Fruit fly (Drosophila melanogaster): ENCODE data around the gene CG43348.
A peak's percentile ranks its signal among the peaks of the same experiment; 100 is the strongest.

CG43348 gene

DNA sequence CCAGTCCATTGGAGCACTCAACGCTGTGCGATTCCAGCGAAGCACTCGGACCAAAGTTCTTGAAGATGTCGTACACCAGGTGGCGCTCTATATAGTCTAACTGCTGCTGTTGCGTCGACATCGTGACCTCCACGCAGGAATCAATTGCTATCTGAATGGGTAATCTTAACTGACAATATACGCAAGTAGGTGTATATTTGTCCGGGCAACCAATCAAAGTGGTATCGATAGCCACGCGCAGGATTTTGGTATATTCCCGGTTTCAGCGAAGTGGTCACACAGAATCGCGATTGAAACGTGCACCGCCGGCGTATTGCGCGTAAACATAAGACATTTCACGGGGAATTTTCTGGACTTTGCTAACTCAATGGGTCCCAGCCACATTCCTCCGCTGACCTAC lies 15.4 kb upstream of the CG43348 start, which contains the start of the genes CG5126 and Tgt (continued):
- peak; percentile 54 for TF ChIP-seq CG10979 (tag; optimal IDR thresholded peaks at IDR 0.05)
- no peak for TF ChIP-seq lola (GFP tag; optimal IDR thresholded peaks at IDR 0.05)
- no peak for TF ChIP-seq CG6254 (GFP tag; optimal IDR thresholded peaks at IDR 0.05)
- no peak for TF ChIP-seq lab (GFP tag; optimal IDR thresholded peaks at IDR 0.05)
- TF ChIP-seq chinmo (GFP tag; IDR thresholded peaks at IDR 0.05; ENCODE audit: partially characterized antibody), result peak; percentile 87; the same call in 2 of the 4 replicates
- TF ChIP-seq so (GFP tag; IDR thresholded peaks at IDR 0.05), result no peak
- peak; percentile 54; the same call in 1 of the 2 replicates for TF ChIP-seq Bgb (GFP tag; IDR thresholded peaks at IDR 0.05; ENCODE audit: partially characterized antibody)
- peak; percentile 5 for TF ChIP-seq Sin3A (optimal IDR thresholded peaks at IDR 0.05)
- no peak for TF ChIP-seq lbe (GFP tag; optimal IDR thresholded peaks at IDR 0.05)
- peak; percentile 63 for TF ChIP-seq ftz-f1 (GFP tag; optimal IDR thresholded peaks at IDR 0.05)
- TF ChIP-seq CG9609 (GFP tag; optimal IDR thresholded peaks at IDR 0.05), result no peak
- no peak for TF ChIP-seq CG18599 (GFP tag; optimal IDR thresholded peaks at IDR 0.05)
- TF ChIP-seq trh (GFP tag; optimal IDR thresholded peaks at IDR 0.05), result no peak
- TF ChIP-seq lilli (GFP tag; optimal IDR thresholded peaks at IDR 0.05), result no peak
- TF ChIP-seq Hmr (GFP tag; optimal IDR thresholded peaks at IDR 0.05), result no peak
- no peak for TF ChIP-seq h (optimal IDR thresholded peaks at IDR 0.05)
- TF ChIP-seq CG6791 (GFP tag; IDR thresholded peaks at IDR 0.05; ENCODE audit: partially characterized antibody), result peak; percentile 56; the same call in 1 of the 3 replicates
- no peak for TF ChIP-seq B-H2 (GFP tag; optimal IDR thresholded peaks at IDR 0.05)
- no peak for TF ChIP-seq pita (GFP tag; optimal IDR thresholded peaks at IDR 0.05)
- TF ChIP-seq Oaz (GFP tag; IDR thresholded peaks at IDR 0.05), result 0 out of 2 replicates have a peak, but pooled peaks have one; percentile 18
- peak; percentile 70 for TF ChIP-seq BEAF-32 (GFP tag; optimal IDR thresholded peaks at IDR 0.05)
- no peak for TF ChIP-seq Gug (GFP tag; IDR thresholded peaks at IDR 0.05)
- TF ChIP-seq Spps (tag; optimal IDR thresholded peaks at IDR 0.05), result no peak
- no peak for TF ChIP-seq tx (GFP tag; optimal IDR thresholded peaks at IDR 0.05)
- no peak for TF ChIP-seq Hr39 (optimal IDR thresholded peaks at IDR 0.05)
- TF ChIP-seq jing (GFP tag; optimal IDR thresholded peaks at IDR 0.05), result no peak
- TF ChIP-seq wor (GFP tag; IDR thresholded peaks at IDR 0.05), result no peak
- TF ChIP-seq CG2678 (tag; optimal IDR thresholded peaks at IDR 0.05), result no peak
- TF ChIP-seq CG8089 (GFP tag; optimal IDR thresholded peaks at IDR 0.05), result no peak
- no peak for TF ChIP-seq cas (GFP tag; IDR thresholded peaks at IDR 0.05)
- no peak for TF ChIP-seq Nf-YB (GFP tag; optimal IDR thresholded peaks at IDR 0.05)
- TF ChIP-seq CG42726 (GFP tag; IDR thresholded peaks at IDR 0.05; ENCODE audit: partially characterized antibody), result no peak
- TF ChIP-seq maf-S (GFP tag; optimal IDR thresholded peaks at IDR 0.05), result no peak
- peak; percentile 25; the same call in 1 of the 2 replicates for TF ChIP-seq nerfin-2 (GFP tag; IDR thresholded peaks at IDR 0.05; ENCODE audit: partially characterized antibody)
- no peak for TF ChIP-seq HLHmδ (GFP tag; optimal IDR thresholded peaks at IDR 0.05)
- TF ChIP-seq salm (tag; optimal IDR thresholded peaks at IDR 0.05), result no peak
- TF ChIP-seq CTCF (GFP tag; optimal IDR thresholded peaks at IDR 0.05), result peak; percentile 86
- no peak for TF ChIP-seq CkIIα-i1 (GFP tag; IDR thresholded peaks at IDR 0.05)
- no peak for TF ChIP-seq Adf1 (GFP tag; IDR thresholded peaks at IDR 0.05)
- no peak for TF ChIP-seq fd64A (GFP tag; optimal IDR thresholded peaks at IDR 0.05)
- TF ChIP-seq Abd-B (GFP tag; optimal IDR thresholded peaks at IDR 0.05), result no peak
- no peak for TF ChIP-seq z (GFP tag; IDR thresholded peaks at IDR 0.05)
- TF ChIP-seq Trl (optimal IDR thresholded peaks at IDR 0.05), result no peak
- no peak for TF ChIP-seq Trl (GFP tag; optimal IDR thresholded peaks at IDR 0.05)
- TF ChIP-seq vnd (GFP tag; IDR thresholded peaks at IDR 0.05; ENCODE audit: partially characterized antibody), result 0 out of 3 replicates have a peak, but pooled peaks have one; percentile 35
- TF ChIP-seq kah (GFP tag; optimal IDR thresholded peaks at IDR 0.05), result no peak
- peak; percentile 33; the same call in 2 of the 3 replicates for TF ChIP-seq CG16813 (GFP tag; IDR thresholded peaks at IDR 0.05; ENCODE audit: partially characterized antibody)
- no peak for TF ChIP-seq dan (GFP tag; IDR thresholded peaks at IDR 0.05)
- TF ChIP-seq sqz (GFP tag; optimal IDR thresholded peaks at IDR 0.05), result no peak
- TF ChIP-seq CG15696 (tag; optimal IDR thresholded peaks at IDR 0.05), result no peak
- TF ChIP-seq CG12236 (GFP tag; optimal IDR thresholded peaks at IDR 0.05), result no peak
- no peak for TF ChIP-seq CG10267 (tag; optimal IDR thresholded peaks at IDR 0.05)

All from whole organism, embryonic.